Fruit fly (Drosophila melanogaster) whole organism, embryonic: ENCODE data around the gene CG32590.

Experiments used
- Bgb ChIP-seq: fragments of 200-800 bp; sonication (Bioruptor generic); IDR thresholded peaks from 2 replicates; pipeline ENCODE4 v1.3.6; 2022; ENCODE audit warnings: missing biosample characterization, missing genetic modification characterization; ENCODE audit not compliant: partially characterized antibody
- Blimp-1 ChIP-seq: fragments of 200-800 bp; sonication (Bioruptor generic); optimal IDR thresholded peaks from 3 replicates; lab custom pipeline; 2018; ENCODE audit warnings: missing biosample characterization, missing genetic modification characterization, mild to moderate bottlenecking, moderate library complexity, missing genetic modification reagents
- CG10209 ChIP-seq: fragments of 200-800 bp; sonication (Bioruptor generic); optimal IDR thresholded peaks from 3 replicates; lab custom pipeline; 2017; ENCODE audit warnings: missing biosample characterization, mild to moderate bottlenecking, missing genetic modification characterization, missing genetic modification reagents
- CG10979 ChIP-seq: fragments of 200-800 bp; sonication (Bioruptor generic); optimal IDR thresholded peaks from 2 replicates; lab custom pipeline; 2018; ENCODE audit warnings: missing biosample characterization, mild to moderate bottlenecking, missing genetic modification characterization, moderate library complexity
- CG11504 ChIP-seq: fragments of 200-800 bp; sonication (Bioruptor generic); optimal IDR thresholded peaks from 3 replicates; lab custom pipeline; 2019; ENCODE audit warnings: missing biosample characterization, mild to moderate bottlenecking, missing genetic modification characterization, moderate library complexity
- CG11560 ChIP-seq: fragments of 200-800 bp; sonication (Bioruptor generic); IDR thresholded peaks from 3 replicates; pipeline ENCODE4 v1.3.6; 2022; ENCODE audit warnings: missing biosample characterization, missing genetic modification characterization
- CG12299 ChIP-seq: fragments of 200-800 bp; sonication (Bioruptor generic); optimal IDR thresholded peaks from 2 replicates; lab custom pipeline; 2018; ENCODE audit warnings: missing biosample characterization, mild to moderate bottlenecking, missing genetic modification characterization
- CG1602 ChIP-seq: fragments of 200-800 bp; sonication (Bioruptor generic); optimal IDR thresholded peaks from 3 replicates; lab custom pipeline; 2016; ENCODE audit warnings: missing biosample characterization, missing genetic modification characterization
- CG17361 ChIP-seq: fragments of 200-800 bp; sonication (Bioruptor generic); IDR thresholded peaks from 3 replicates; pipeline ENCODE4 v1.3.6; 2022; ENCODE audit warnings: missing biosample characterization, missing genetic modification characterization
- CG17802 ChIP-seq: fragments of 200-800 bp; sonication (Bioruptor generic); optimal IDR thresholded peaks from 2 replicates; lab custom pipeline; 2018; ENCODE audit warnings: missing biosample characterization, mild to moderate bottlenecking, missing genetic modification characterization, moderate library complexity
- CG18011 ChIP-seq: fragments of 200-800 bp; sonication (Bioruptor generic); optimal IDR thresholded peaks from 2 replicates; lab custom pipeline; 2017; ENCODE audit warnings: missing biosample characterization, missing genetic modification characterization, mild to moderate bottlenecking, moderate library complexity, missing genotype
- CG18262 ChIP-seq: fragments of 200-800 bp; optimal IDR thresholded peaks from 3 replicates; lab custom pipeline; 2019; ENCODE audit warnings: missing biosample characterization, mild to moderate bottlenecking, missing genetic modification characterization, moderate library complexity
- CG2712 ChIP-seq: fragments of 200-800 bp; optimal IDR thresholded peaks from 3 replicates; lab custom pipeline; 2019; ENCODE audit warnings: missing biosample characterization, mild to moderate bottlenecking, missing genetic modification characterization, moderate library complexity
- CG4282 ChIP-seq: fragments of 200-800 bp; sonication (Bioruptor generic); optimal IDR thresholded peaks from 2 replicates; lab custom pipeline; 2016; ENCODE audit warnings: missing biosample characterization, missing genetic modification characterization
- CG7839 ChIP-seq: fragments of 200-800 bp; sonication (Bioruptor generic); optimal IDR thresholded peaks from 3 replicates; lab custom pipeline; 2018; ENCODE audit warnings: missing biosample characterization, mild to moderate bottlenecking, missing genetic modification characterization, moderate library complexity
- CG8290 ChIP-seq, 3 experiments: fragments of 200-800 bp; sonication (Bioruptor generic); optimal IDR thresholded peaks; 2 replicates each; lab custom pipeline; 2016 to 2019; ENCODE audit warnings: missing biosample characterization in 3 of 3, missing genetic modification characterization in 3 of 3, mild to moderate bottlenecking in 2 of 3, moderate library complexity in 1 of 3
- CG8478 ChIP-seq: fragments of >200 bp; optimal IDR thresholded peaks from 2 replicates; lab custom pipeline; 2018
- D19B ChIP-seq: fragments of 200-800 bp; sonication (Bioruptor generic); optimal IDR thresholded peaks from 2 replicates; lab custom pipeline; 2017; ENCODE audit warnings: missing biosample characterization, mild to moderate bottlenecking, missing genetic modification characterization
- Dbx ChIP-seq: fragments of 200-800 bp; sonication (Bioruptor generic); IDR thresholded peaks from 3 replicates; pipeline ENCODE4 v1.3.6; 2022; ENCODE audit warnings: missing biosample characterization, missing genetic modification characterization
- Dip2 ChIP-seq: fragments of 200-800 bp; sonication (Bioruptor generic); IDR thresholded peaks from 2 replicates; pipeline ENCODE4 v1.3.6; 2022; ENCODE audit warnings: missing biosample characterization, missing genetic modification characterization
- HLHmδ ChIP-seq: fragments of 200-800 bp; sonication (Bioruptor generic); optimal IDR thresholded peaks from 2 replicates; lab custom pipeline; 2018; ENCODE audit warnings: missing biosample characterization, mild to moderate bottlenecking, missing genetic modification characterization, moderate library complexity
- Hr78 ChIP-seq, 2 experiments: fragments of 200-800 bp in 1 of 2; fragments of >200 bp in 1 of 2; sonication (Bioruptor generic) in 1 of 2; optimal IDR thresholded peaks; 2 replicates each; lab custom pipeline; 2017 to 2019; ENCODE audit warnings: missing biosample characterization in 2 of 2, missing genetic modification characterization in 2 of 2, mild to moderate bottlenecking in 1 of 2, moderate library complexity in 1 of 2
- Ravus ChIP-seq: fragments of 200-800 bp; sonication (Bioruptor generic); IDR thresholded peaks from 2 replicates; pipeline ENCODE4 v1.3.6; 2022; ENCODE audit warnings: missing biosample characterization, missing genetic modification characterization
- Rfx ChIP-seq: fragments of 200-800 bp; sonication (Bioruptor generic); IDR thresholded peaks from 2 replicates; pipeline ENCODE4 v1.3.6; 2022; ENCODE audit warnings: missing biosample characterization, missing genetic modification characterization
- Scr ChIP-seq: fragments of 200-800 bp; sonication (Bioruptor generic); IDR thresholded peaks from 2 replicates; pipeline ENCODE4 v1.3.6; 2022; ENCODE audit warnings: missing biosample characterization, missing genetic modification characterization; ENCODE audit not compliant: partially characterized antibody
- Sox102F ChIP-seq: fragments of 200-800 bp; sonication (Bioruptor generic); optimal IDR thresholded peaks from 2 replicates; lab custom pipeline; 2018; ENCODE audit warnings: missing biosample characterization, mild to moderate bottlenecking, missing genetic modification characterization, moderate library complexity
- Xrp1 ChIP-seq: fragments of 200-800 bp; sonication (Bioruptor generic); IDR thresholded peaks from 2 replicates; pipeline ENCODE4 v1.3.6; 2022; ENCODE audit warnings: missing biosample characterization, missing genetic modification characterization
- bsh ChIP-seq, 2 experiments: fragments of 200-800 bp; sonication (Bioruptor generic); optimal IDR thresholded peaks; 2 replicates each; lab custom pipeline; 2017 to 2018; ENCODE audit warnings: mild to moderate bottlenecking in 2 of 2, missing biosample characterization in 2 of 2, missing genetic modification characterization in 2 of 2, moderate library complexity in 1 of 2
- btn ChIP-seq: fragments of 200-800 bp; sonication (Bioruptor generic); optimal IDR thresholded peaks from 2 replicates; lab custom pipeline; 2016; ENCODE audit warnings: missing biosample characterization, missing genetic modification characterization
- cwo ChIP-seq: fragments of 200-800 bp; sonication (Bioruptor generic); optimal IDR thresholded peaks from 3 replicates; lab custom pipeline; 2017; ENCODE audit warnings: missing biosample characterization, missing genetic modification characterization, mild to moderate bottlenecking, moderate library complexity, missing genetic modification reagents
- dmrt11E ChIP-seq: fragments of 200-800 bp; sonication (Bioruptor generic); optimal IDR thresholded peaks from 3 replicates; lab custom pipeline; 2018; ENCODE audit warnings: missing biosample characterization, mild to moderate bottlenecking, missing genetic modification characterization, moderate library complexity
- dmrt99B ChIP-seq: fragments of 200-800 bp; sonication (Bioruptor generic); optimal IDR thresholded peaks from 2 replicates; lab custom pipeline; 2018; ENCODE audit warnings: missing biosample characterization, mild to moderate bottlenecking, missing genetic modification characterization, moderate library complexity
- dysf ChIP-seq: fragments of 200-800 bp; sonication (Bioruptor generic); IDR thresholded peaks from 3 replicates; pipeline ENCODE4 v1.3.6; 2022; ENCODE audit warnings: missing biosample characterization, missing genetic modification characterization
- gem ChIP-seq: fragments of 200-800 bp; sonication (Bioruptor generic); optimal IDR thresholded peaks from 2 replicates; lab custom pipeline; 2019; ENCODE audit warnings: missing biosample characterization, mild to moderate bottlenecking, missing genetic modification characterization, moderate library complexity
- lab ChIP-seq: fragments of 200-800 bp; sonication (Bioruptor generic); optimal IDR thresholded peaks from 3 replicates; lab custom pipeline; 2017; ENCODE audit warnings: missing biosample characterization, missing genetic modification characterization, mild to moderate bottlenecking, moderate library complexity, missing genetic modification reagents
- lilli ChIP-seq: fragments of 200-800 bp; sonication (Bioruptor generic); optimal IDR thresholded peaks from 3 replicates; lab custom pipeline; 2016; ENCODE audit warnings: missing biosample characterization, missing genetic modification characterization
- luna ChIP-seq: fragments of 200-800 bp; sonication (Bioruptor generic); optimal IDR thresholded peaks from 2 replicates; lab custom pipeline; 2016; ENCODE audit warnings: missing biosample characterization, missing genetic modification characterization
- nmo ChIP-seq: fragments of 200-800 bp; sonication (Bioruptor generic); optimal IDR thresholded peaks from 2 replicates; lab custom pipeline; 2018; ENCODE audit warnings: missing biosample characterization, mild to moderate bottlenecking, missing genetic modification characterization, moderate library complexity
- otp ChIP-seq: fragments of 200-800 bp; sonication (Bioruptor generic); IDR thresholded peaks from 3 replicates; pipeline ENCODE4, ENCODE4 v1.3.6; 2022; ENCODE audit warnings: missing biosample characterization, missing genetic modification characterization
- pan ChIP-seq, 4 experiments: fragments of >200 bp in 3 of 4; fragments of 200-800 bp in 1 of 4; sonication (Bioruptor generic) in 1 of 4; optimal IDR thresholded peaks in 3 of 4; IDR thresholded peaks in 1 of 4; 2 replicates each; pipeline versions ENCODE4 v1.3.6 to Lab custom; 2017 to 2022; ENCODE audit warnings: missing biosample characterization in 2 of 4, missing genetic modification characterization in 2 of 4, mixed read lengths in 1 of 4
- phol ChIP-seq: fragments of 200-800 bp; sonication (Bioruptor generic); optimal IDR thresholded peaks from 3 replicates; lab custom pipeline; 2018; ENCODE audit warnings: missing biosample characterization, mild to moderate bottlenecking, missing genetic modification characterization, moderate library complexity
- prd ChIP-seq, 3 experiments: fragments of >200 bp in 2 of 3; fragments of 200-800 bp in 1 of 3; sonication (Bioruptor generic) in 1 of 3; optimal IDR thresholded peaks in 2 of 3; IDR thresholded peaks in 1 of 3; 2 replicates in 2 of 3; 3 replicates in 1 of 3; pipeline versions ENCODE4 v1.3.6 to Lab custom; 2017 to 2022; ENCODE audit warnings: missing biosample characterization in 1 of 3, missing genetic modification characterization in 1 of 3
- ranshi ChIP-seq: fragments of 200-800 bp; sonication (Bioruptor generic); IDR thresholded peaks from 2 replicates; pipeline ENCODE4 v1.3.6; 2022; ENCODE audit warnings: missing biosample characterization, missing genetic modification characterization
- row ChIP-seq: fragments of 200-800 bp; sonication (Bioruptor generic); IDR thresholded peaks from 3 replicates; pipeline ENCODE4 v1.3.6; 2022; ENCODE audit warnings: missing biosample characterization, missing genetic modification characterization
- slou ChIP-seq: fragments of 200-800 bp; sonication (Bioruptor generic); optimal IDR thresholded peaks from 3 replicates; lab custom pipeline; 2016; ENCODE audit warnings: missing biosample characterization, missing genetic modification characterization
- twi ChIP-seq: fragments of 200-800 bp; optimal IDR thresholded peaks from 2 replicates; lab custom pipeline; 2019; ENCODE audit warnings: missing biosample characterization, mild to moderate bottlenecking, missing genetic modification characterization, moderate library complexity
- vvl ChIP-seq: fragments of 200-800 bp; sonication (Bioruptor generic); IDR thresholded peaks from 2 replicates; pipeline ENCODE4 v1.3.6; 2022; ENCODE audit warnings: missing biosample characterization, missing genetic modification characterization
- z ChIP-seq: fragments of 200-800 bp; sonication (Bioruptor generic); IDR thresholded peaks from 3 replicates; pipeline ENCODE4 v1.3.6; 2022; ENCODE audit warnings: missing biosample characterization, missing genetic modification characterization

CG32590 gene

dm6 chrX:14810433-14810832, 28.5 kb downstream of the CG32590 start:
- TF ChIP-seq nmo (GFP tag; lab: Kevin White, UChicago) (peak; percentile 33), CG17361 (GFP tag; lab: Robert Waterston, UW) (0 out of 3 replicates have a peak, but pooled peaks have one; percentile 8), prd (optimal IDR thresholded peaks at IDR 0.05; lab: Kevin White, UChicago) (no peak), prd (GFP tag; IDR thresholded peaks at IDR 0.05; lab: Robert Waterston, UW) (peak; percentile 51; the same call in 2 of the 3 replicates), CG11504 (tag; lab: Kevin White, UChicago) (peak; percentile 21), vvl (peak; percentile 9; the same call in 1 of the 2 replicates), Rfx (GFP tag; lab: Robert Waterston, UW) (peak; percentile 15; the same call in 1 of the 2 replicates), btn (GFP tag; lab: Kevin White, UChicago) (no peak), CG12299 (tag; lab: Kevin White, UChicago) (no peak), dmrt11E (peak; percentile 8), CG4282 (GFP tag; lab: Kevin White, UChicago) (no peak), Blimp-1 (GFP tag; lab: Kevin White, UChicago) (peak; percentile 13), CG10209 (GFP tag; lab: Kevin White, UChicago) (no peak), D19B (GFP tag; lab: Kevin White, UChicago) (peak; percentile 83), twi (tag; lab: Kevin White, UChicago) (no peak), CG18262 (tag; lab: Kevin White, UChicago) (peak; percentile 42), dmrt99B (peak; percentile 17), phol (tag; lab: Kevin White, UChicago) (peak; percentile 8), slou (no peak), pan (optimal IDR thresholded peaks at IDR 0.05; lab: Kevin White, UChicago) (no peak), pan (GFP tag; optimal IDR thresholded peaks at IDR 0.05 in 1 of 2, IDR thresholded peaks at IDR 0.05 in 1 of 2) (peak in 1 of 2 experiments; percentile 10), ranshi (GFP tag; lab: Robert Waterston, UW) (no peak; the same call in 1 of the 2 replicates), lab (no peak), CG11560 (no peak), Scr (GFP tag; lab: Robert Waterston, UW) (no peak), CG18011 (GFP tag; lab: Kevin White, UChicago) (no peak), Dbx (GFP tag; lab: Robert Waterston, UW) (no peak), row (GFP tag; lab: Robert Waterston, UW) (peak; percentile 52; the same call in 2 of the 3 replicates), CG1602 (no peak), Sox102F (GFP tag; lab: Kevin White, UChicago) (peak; percentile 9), HLHmδ (GFP tag; lab: Kevin White, UChicago) (no peak), CG8478 (lab: Kevin White, UChicago) (no peak), CG17802 (tag; lab: Kevin White, UChicago) (no peak), CG10979 (tag; lab: Kevin White, UChicago) (peak; percentile 15), Ravus (GFP tag; lab: Robert Waterston, UW) (no peak), CG2712 (tag; lab: Kevin White, UChicago) (peak; percentile 37), CG8290 (GFP tag; optimal IDR thresholded peaks at IDR 0.05; lab: Kevin White, UChicago) (no peak), CG8290 (tag; optimal IDR thresholded peaks at IDR 0.05; lab: Kevin White, UChicago) (no peak), CG7839 (peak; percentile 7), Xrp1 (GFP tag; lab: Robert Waterston, UW) (peak; percentile 14; the same call in 1 of the 2 replicates), dysf (GFP tag; lab: Robert Waterston, UW) (0 out of 3 replicates have a peak, but pooled peaks have one; percentile 28), lilli (GFP tag; lab: Kevin White, UChicago) (no peak), Bgb (GFP tag; lab: Robert Waterston, UW) (no peak), z (no peak), luna (GFP tag; lab: Kevin White, UChicago) (no peak), otp (GFP tag; lab: Robert Waterston, UW) (no peak), Hr78 (GFP tag; optimal IDR thresholded peaks at IDR 0.05; lab: Kevin White, UChicago) (peak in 1 of 2 experiments; percentile 19), Dip2 (no peak), gem (tag; lab: Kevin White, UChicago) (peak; percentile 45), cwo (GFP tag; lab: Kevin White, UChicago) (no peak), bsh (GFP tag; optimal IDR thresholded peaks at IDR 0.05; lab: Kevin White, UChicago) (peak in 1 of 2 experiments; percentile 29)
